Worm (Caenorhabditis elegans): Measurements from ENCODE around the gene myo-2.

- TF ChIP-seq pha-4 (tag; optimal IDR thresholded peaks at IDR 0.05) (no peak), lir-1 (GFP tag; conservative IDR thresholded peaks at IDR 0.05) (no peak), ztf-26 (tag; optimal IDR thresholded peaks at IDR 0.05) (no peak), F10E7.11 (tag; optimal IDR thresholded peaks at IDR 0.05) (no peak), ets-4 (GFP tag; optimal IDR thresholded peaks at IDR 0.05) (no peak), dpl-1 (GFP tag; optimal IDR thresholded peaks at IDR 0.05) (no peak)
These were observed 45.6 kb downstream of the myo-2 start for ce11 chrX:12513415-12513814.

Data from whole organism, young adult.